Fruit fly (Drosophila melanogaster): ENCODE data around the gene CG34345.

Gene CG34345

DNA sequence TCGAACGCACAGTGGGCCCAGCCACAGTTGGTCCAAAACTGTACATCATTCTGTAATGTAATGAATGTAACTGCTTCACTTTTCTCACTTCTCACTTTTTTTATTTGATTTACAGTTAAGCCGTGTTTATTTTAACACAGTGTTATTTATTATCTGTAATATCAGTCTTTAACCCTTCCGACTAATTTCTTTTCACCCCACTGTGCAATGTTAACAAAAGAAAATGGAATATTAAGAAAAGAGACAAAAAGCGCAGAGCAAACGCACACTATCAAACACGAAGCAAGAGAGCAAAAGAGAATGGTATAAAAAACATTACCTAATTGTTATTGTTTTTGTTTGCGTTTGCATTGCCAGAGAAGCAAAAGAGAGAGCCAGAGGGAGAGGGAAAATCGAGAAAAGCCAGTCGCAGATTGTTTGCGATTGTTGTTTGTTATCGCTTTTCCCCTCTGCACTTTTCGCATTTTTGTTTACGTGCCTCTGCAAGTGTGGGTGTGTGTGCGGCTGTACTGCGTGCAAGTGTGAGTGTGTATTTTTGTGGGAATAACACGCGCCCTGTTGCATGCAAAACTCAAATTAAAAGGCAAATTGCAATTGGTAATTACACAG lies 24.3 kb downstream of the CG34345 start (continued):
- peak; percentile 92 for TF ChIP-seq CG6654 (GFP tag; optimal IDR thresholded peaks at IDR 0.05)
- peak; percentile 98 for TF ChIP-seq CG10209 (GFP tag; optimal IDR thresholded peaks at IDR 0.05)
- peak; percentile 97 for TF ChIP-seq pnt (GFP tag; optimal IDR thresholded peaks at IDR 0.05)
- peak; percentile 93 for TF ChIP-seq B-H2 (GFP tag; optimal IDR thresholded peaks at IDR 0.05)
- peak; percentile 99 for TF ChIP-seq CG30403 (GFP tag; optimal IDR thresholded peaks at IDR 0.05)
- peak; percentile 95 for TF ChIP-seq sd (tag; optimal IDR thresholded peaks at IDR 0.05)
- peak; percentile 62 for TF ChIP-seq CG9797 (GFP tag; optimal IDR thresholded peaks at IDR 0.05)
- TF ChIP-seq CG3838 (GFP tag; optimal IDR thresholded peaks at IDR 0.05): peak; percentile 97
- peak; percentile 96 for TF ChIP-seq CG33557 (GFP tag; optimal IDR thresholded peaks at IDR 0.05)
- peak; percentile 59; the same call in 1 of the 2 replicates for TF ChIP-seq sna (GFP tag; IDR thresholded peaks at IDR 0.05; ENCODE audit: partially characterized antibody)
- TF ChIP-seq CG11093 (GFP tag; IDR thresholded peaks at IDR 0.05): peak; percentile 94
- TF ChIP-seq fu2 (GFP tag; optimal IDR thresholded peaks at IDR 0.05): peak; percentile 96
- TF ChIP-seq CG8281 (tag; optimal IDR thresholded peaks at IDR 0.05): peak; percentile 92
- peak; percentile 97 for TF ChIP-seq Abd-B (GFP tag; optimal IDR thresholded peaks at IDR 0.05)
- peak; percentile 96 for TF ChIP-seq CG17385 (GFP tag; optimal IDR thresholded peaks at IDR 0.05)
- peak; percentile 97 for TF ChIP-seq CG32772 (GFP tag; IDR thresholded peaks at IDR 0.05)
- TF ChIP-seq mam (GFP tag; optimal IDR thresholded peaks at IDR 0.05): peak; percentile 98
- TF ChIP-seq CG17186 (GFP tag; optimal IDR thresholded peaks at IDR 0.05): peak; percentile 93
- peak; percentile 88 for TF ChIP-seq toy (GFP tag; IDR thresholded peaks at IDR 0.05)
- TF ChIP-seq da (GFP tag; optimal IDR thresholded peaks at IDR 0.05): peak; percentile 97
- peak; percentile 68; the same call in 2 of the 3 replicates for TF ChIP-seq hb (GFP tag; IDR thresholded peaks at IDR 0.05; ENCODE audit: partially characterized antibody)
- peak; percentile 98 to 99 for TF ChIP-seq chif (GFP tag; optimal IDR thresholded peaks at IDR 0.05)
- no peak for TF ChIP-seq cad (GFP tag; optimal IDR thresholded peaks at IDR 0.05)
- TF ChIP-seq CG18764 (GFP tag; optimal IDR thresholded peaks at IDR 0.05): peak; percentile 97
- TF ChIP-seq ken (GFP tag; IDR thresholded peaks at IDR 0.05): peak; percentile 96
- peak; percentile 98 for TF ChIP-seq fd96Cb (tag; optimal IDR thresholded peaks at IDR 0.05)
- peak; percentile 82 for TF ChIP-seq CG10321 (GFP tag; IDR thresholded peaks at IDR 0.05)
- TF ChIP-seq slp2 (GFP tag; optimal IDR thresholded peaks at IDR 0.05): peak; percentile 98
- peak; percentile 97 for TF ChIP-seq ttk (GFP tag; IDR thresholded peaks at IDR 0.05)
- TF ChIP-seq HLH54F (GFP tag; optimal IDR thresholded peaks at IDR 0.05): peak; percentile 97
- peak; percentile 68 for TF ChIP-seq CG3995 (GFP tag; optimal IDR thresholded peaks at IDR 0.05)
- peak; percentile 96 for TF ChIP-seq YL-1 (GFP tag; optimal IDR thresholded peaks at IDR 0.05)
- peak; percentile 96 for TF ChIP-seq CG10267 (tag; optimal IDR thresholded peaks at IDR 0.05)
- TF ChIP-seq sens-2 (GFP tag; IDR thresholded peaks at IDR 0.05): peak; percentile 96
- no peak for TF ChIP-seq Hmx (GFP tag; optimal IDR thresholded peaks at IDR 0.05)
- peak; percentile 90 for TF ChIP-seq CG7357 (GFP tag; IDR thresholded peaks at IDR 0.05)
- peak; percentile 98 for TF ChIP-seq en (GFP tag; optimal IDR thresholded peaks at IDR 0.05)
- peak; percentile 66 for TF ChIP-seq stwl (tag; optimal IDR thresholded peaks at IDR 0.05)
- TF ChIP-seq Doc3 (GFP tag; IDR thresholded peaks at IDR 0.05; ENCODE audit: partially characterized antibody): no peak
- peak; percentile 97 for TF ChIP-seq slbo (GFP tag; IDR thresholded peaks at IDR 0.05)
- TF ChIP-seq Bteb2 (GFP tag; optimal IDR thresholded peaks at IDR 0.05): peak; percentile 98
- TF ChIP-seq C15 (GFP tag; IDR thresholded peaks at IDR 0.05): peak; percentile 95
- peak; percentile 85 for TF ChIP-seq ham (GFP tag; IDR thresholded peaks at IDR 0.05)
- TF ChIP-seq CG8765 (GFP tag; IDR thresholded peaks at IDR 0.05): peak; percentile 92
- TF ChIP-seq luna (GFP tag; optimal IDR thresholded peaks at IDR 0.05): peak; percentile 93
- TF ChIP-seq oc (tag; optimal IDR thresholded peaks at IDR 0.05): peak; percentile 99
- TF ChIP-seq twi (tag; optimal IDR thresholded peaks at IDR 0.05): peak; percentile 95
- peak; percentile 91 for TF ChIP-seq Nf-YC (tag; optimal IDR thresholded peaks at IDR 0.05)
- peak; percentile 98 for TF ChIP-seq ranshi (GFP tag; IDR thresholded peaks at IDR 0.05)
- peak; percentile 98 for TF ChIP-seq CG7556 (GFP tag; optimal IDR thresholded peaks at IDR 0.05)

Measured in whole organism, embryonic.